Worm (Caenorhabditis elegans) whole organism, late embryonic: ENCODE results near the gene ZK262.20.

Source experiments
- C08G9.2 ChIP-seq: sonication (generic microtip); optimal IDR thresholded peaks from 2 replicates; lab custom pipeline; 2016; ENCODE audit warnings: mild to moderate bottlenecking, missing genetic modification characterization, moderate library complexity, missing compliant biosample characterization
- C38D4.7 ChIP-seq: fragments of 200-800 bp; sonication (Bioruptor generic); optimal IDR thresholded peaks from 2 replicates; lab custom pipeline; 2018; ENCODE audit warnings: mild to moderate bottlenecking, missing genetic modification characterization, moderate library complexity, missing compliant biosample characterization
- K02D7.2 ChIP-seq: sonication (generic microtip); optimal IDR thresholded peaks from 2 replicates; lab custom pipeline; 2017; ENCODE audit warnings: mild to moderate bottlenecking, missing genetic modification characterization, missing compliant biosample characterization
- ahr-1 ChIP-seq: sonication (generic microtip); optimal IDR thresholded peaks from 2 replicates; lab custom pipeline; 2016; ENCODE audit warnings: missing genetic modification characterization, missing compliant biosample characterization
- ama-1 ChIP-seq: fragments of 150-350 bp; optimal IDR thresholded peaks from 2 replicates; lab custom pipeline; 2014
- ceh-14 ChIP-seq: sonication (generic microtip); optimal IDR thresholded peaks from 2 replicates; lab custom pipeline; 2016; ENCODE audit warnings: missing genotype, missing genetic modification characterization, missing compliant biosample characterization
- ceh-24 ChIP-seq: sonication (generic microtip); optimal IDR thresholded peaks from 2 replicates; lab custom pipeline; 2016; ENCODE audit warnings: mild to moderate bottlenecking, missing genetic modification characterization, missing compliant biosample characterization
- ceh-34 ChIP-seq: sonication (generic microtip); optimal IDR thresholded peaks from 2 replicates; lab custom pipeline; 2016; ENCODE audit warnings: mild to moderate bottlenecking, missing genetic modification characterization, missing compliant biosample characterization
- ceh-45 ChIP-seq: fragments of 200-800 bp; sonication (Bioruptor generic); IDR thresholded peaks from 2 replicates; pipeline ENCODE4 v1.3.6; 2022; ENCODE audit warnings: missing genetic modification reagents, missing genetic modification characterization, missing compliant biosample characterization
- ceh-48 ChIP-seq: sonication (generic microtip); optimal IDR thresholded peaks from 2 replicates; lab custom pipeline; 2016; ENCODE audit warnings: missing genetic modification characterization, inconsistent platforms, missing compliant biosample characterization
- ceh-6 ChIP-seq: fragments of 200-800 bp; sonication (Bioruptor generic); optimal IDR thresholded peaks from 2 replicates; lab custom pipeline; 2018; ENCODE audit warnings: mild to moderate bottlenecking, missing genetic modification characterization, missing compliant biosample characterization
- dmd-4 ChIP-seq: sonication (generic microtip); optimal IDR thresholded peaks from 2 replicates; lab custom pipeline; 2016; ENCODE audit warnings: borderline replicate concordance, missing genetic modification characterization, missing compliant biosample characterization
- elt-2 ChIP-seq: sonication (generic microtip); optimal IDR thresholded peaks from 2 replicates; lab custom pipeline; 2016; ENCODE audit warnings: missing genetic modification reagents, missing genetic modification characterization, missing compliant biosample characterization
- ets-4 ChIP-seq: sonication (generic microtip); optimal IDR thresholded peaks from 2 replicates; lab custom pipeline; 2016; ENCODE audit warnings: missing genetic modification characterization, missing compliant biosample characterization
- fax-1 ChIP-seq: sonication (generic microtip); optimal IDR thresholded peaks from 2 replicates; lab custom pipeline; 2016; ENCODE audit warnings: missing genotype, missing genetic modification characterization, missing compliant biosample characterization
- fkh-10 ChIP-seq: fragments of 150-350 bp; optimal IDR thresholded peaks from 2 replicates; lab custom pipeline; 2014; ENCODE audit warnings: missing biosample characterization, missing genetic modification reagents, missing genetic modification characterization
- fkh-6 ChIP-seq: sonication (generic microtip); optimal IDR thresholded peaks from 2 replicates; lab custom pipeline; 2016; ENCODE audit warnings: missing genetic modification characterization, missing compliant biosample characterization
- gmeb-2 ChIP-seq: sonication (generic microtip); optimal IDR thresholded peaks from 2 replicates; lab custom pipeline; 2016; ENCODE audit warnings: missing genetic modification characterization, inconsistent platforms, missing compliant biosample characterization
- hlh-15 ChIP-seq: sonication (generic microtip); optimal IDR thresholded peaks from 2 replicates; lab custom pipeline; 2016; ENCODE audit warnings: missing genetic modification characterization, missing compliant biosample characterization
- lim-6 ChIP-seq: sonication (generic microtip); optimal IDR thresholded peaks from 2 replicates; lab custom pipeline; 2016; ENCODE audit warnings: missing genetic modification characterization, missing compliant biosample characterization
- lin-11 ChIP-seq: fragments of 200-800 bp; sonication (Bioruptor generic); optimal IDR thresholded peaks from 2 replicates; lab custom pipeline; 2018; ENCODE audit warnings: mild to moderate bottlenecking, missing genetic modification characterization, missing compliant biosample characterization
- madf-2 ChIP-seq: sonication (generic microtip); optimal IDR thresholded peaks from 2 replicates; lab custom pipeline; 2017; ENCODE audit warnings: missing genetic modification characterization, missing compliant biosample characterization
- nfya-1 ChIP-seq: sonication (generic microtip); optimal IDR thresholded peaks from 2 replicates; lab custom pipeline; 2017; ENCODE audit warnings: missing genetic modification characterization, mild to moderate bottlenecking, missing compliant biosample characterization, antibody characterized with exemption, moderate library complexity
- nhr-232 ChIP-seq: sonication (generic microtip); optimal IDR thresholded peaks from 2 replicates; lab custom pipeline; 2016; ENCODE audit warnings: missing genetic modification characterization, missing compliant biosample characterization
- npax-4 ChIP-seq: sonication (generic microtip); optimal IDR thresholded peaks from 2 replicates; lab custom pipeline; 2016; ENCODE audit warnings: missing genetic modification characterization, missing compliant biosample characterization
- odd-2 ChIP-seq: sonication (generic microtip); optimal IDR thresholded peaks from 2 replicates; lab custom pipeline; 2017; ENCODE audit warnings: antibody characterized with exemption, mild to moderate bottlenecking, missing genetic modification characterization, missing compliant biosample characterization
- pag-3 ChIP-seq: sonication (generic microtip); optimal IDR thresholded peaks from 2 replicates; lab custom pipeline; 2016; ENCODE audit warnings: missing compliant biosample characterization, missing genetic modification characterization, borderline replicate concordance
- pat-9 ChIP-seq: fragments of 200-800 bp; sonication (Bioruptor generic); optimal IDR thresholded peaks from 2 replicates; lab custom pipeline; 2018; ENCODE audit warnings: mild to moderate bottlenecking, missing genetic modification characterization, moderate library complexity, missing compliant biosample characterization
- pha-2 ChIP-seq: sonication (generic microtip); optimal IDR thresholded peaks from 2 replicates; lab custom pipeline; 2017; ENCODE audit warnings: mild to moderate bottlenecking, missing genetic modification characterization, missing compliant biosample characterization
- pha-4 ChIP-seq: fragments of 150-350 bp; optimal IDR thresholded peaks from 2 replicates; lab custom pipeline; 2018; ENCODE audit warnings: missing biosample characterization, missing genetic modification reagents, missing genetic modification characterization
- pqm-1 ChIP-seq: sonication (generic microtip); optimal IDR thresholded peaks from 2 replicates; lab custom pipeline; 2016; ENCODE audit warnings: missing genetic modification characterization, missing compliant biosample characterization
- sdc-2 ChIP-seq: sonication (generic microtip); optimal IDR thresholded peaks from 2 replicates; lab custom pipeline; 2016; ENCODE audit warnings: missing genotype, missing genetic modification characterization, missing compliant biosample characterization
- sox-2 ChIP-seq: fragments of 200-800 bp; sonication (Bioruptor generic); IDR thresholded peaks from 2 replicates; pipeline ENCODE4 v1.3.6; 2022; ENCODE audit warnings: missing genetic modification reagents, missing genetic modification characterization, missing compliant biosample characterization
- sox-4 ChIP-seq: sonication (generic microtip); optimal IDR thresholded peaks from 2 replicates; lab custom pipeline; 2017; ENCODE audit warnings: mild to moderate bottlenecking, missing genetic modification characterization, inconsistent platforms, missing compliant biosample characterization
- tbx-2 ChIP-seq: sonication (generic microtip); optimal IDR thresholded peaks from 2 replicates; lab custom pipeline; 2016; ENCODE audit warnings: missing genetic modification characterization, missing compliant biosample characterization
- tbx-7 ChIP-seq: sonication (generic microtip); optimal IDR thresholded peaks from 2 replicates; lab custom pipeline; 2016; ENCODE audit warnings: missing genotype, missing genetic modification characterization, missing compliant biosample characterization
- ttx-3 ChIP-seq: sonication (generic microtip); optimal IDR thresholded peaks from 2 replicates; lab custom pipeline; 2016; ENCODE audit warnings: missing genetic modification reagents, missing genetic modification characterization, missing compliant biosample characterization
- unc-42 ChIP-seq: sonication (generic microtip); optimal IDR thresholded peaks from 2 replicates; lab custom pipeline; 2016; ENCODE audit warnings: missing genotype, missing genetic modification characterization, missing compliant biosample characterization
- unc-55 ChIP-seq: sonication (generic microtip); optimal IDR thresholded peaks from 2 replicates; lab custom pipeline; 2017; ENCODE audit warnings: missing biosample characterization, missing genetic modification reagents, missing genetic modification characterization
- unc-86 ChIP-seq: sonication (generic microtip); optimal IDR thresholded peaks from 2 replicates; lab custom pipeline; 2016; ENCODE audit warnings: missing genetic modification characterization, missing compliant biosample characterization

Gene ZK262.20

ce11 chrV:18424471-18424870 is 10.4 kb downstream of the ZK262.20 start, which contains the start of gene ZK262.4:
Gene ZK262.4, minus strand, starts transcription at chrV:18424571.
- TF ChIP-seq sox-4 (tag; lab: Kevin White, UChicago) (no peak), unc-55 (GFP tag; lab: Kevin White, UChicago) (no peak), hlh-15 (tag; lab: Kevin White, UChicago) (no peak), sdc-2 (tag; lab: Kevin White, UChicago) (no peak), dmd-4 (tag; lab: Kevin White, UChicago) (no peak), fkh-6 (tag; lab: Kevin White, UChicago) (no peak), ama-1 (no peak), C38D4.7 (no peak), lin-11 (no peak), ceh-14 (tag; lab: Kevin White, UChicago) (no peak), ets-4 (tag; lab: Kevin White, UChicago) (no peak), ceh-48 (tag; lab: Kevin White, UChicago) (no peak), pat-9 (tag; lab: Kevin White, UChicago) (no peak), ceh-6 (GFP tag; lab: Kevin White, UChicago) (no peak)

- no peak for TF ChIP-seq unc-42
- no peak for TF ChIP-seq sox-2 (GFP tag; lab: Robert Waterston, UW)
- no peak for TF ChIP-seq ceh-34 (tag; lab: Kevin White, UChicago)
- no peak for TF ChIP-seq fkh-10 (GFP tag; lab: Kevin White, UChicago)
- TF ChIP-seq madf-2 (tag; lab: Kevin White, UChicago), result no peak
- TF ChIP-seq fax-1 (tag; lab: Kevin White, UChicago), result no peak
- no peak for TF ChIP-seq sdc-2 (tag; lab: Kevin White, UChicago)
- TF ChIP-seq tbx-2, result no peak
- no peak for TF ChIP-seq npax-4 (tag; lab: Kevin White, UChicago)
- TF ChIP-seq dmd-4 (tag; lab: Kevin White, UChicago), result no peak
- TF ChIP-seq lim-6 (tag; lab: Kevin White, UChicago), result no peak
- no peak for TF ChIP-seq unc-86 (tag; lab: Kevin White, UChicago)
- no peak for TF ChIP-seq ttx-3 (tag; lab: Kevin White, UChicago)
- TF ChIP-seq ceh-45 (GFP tag; lab: Robert Waterston, UW), result no peak
- TF ChIP-seq gmeb-2 (tag; lab: Kevin White, UChicago), result no peak
- no peak for TF ChIP-seq ceh-48 (tag; lab: Kevin White, UChicago)
- no peak for TF ChIP-seq pqm-1
- no peak for TF ChIP-seq ahr-1 (tag; lab: Kevin White, UChicago)
Observed at ce11 chrV:18420797-18421196, 14.1 kb downstream of the ZK262.20 start, which contains the start of gene srj-26. Gene srj-26, plus strand, starts transcription at chrV:18421097.

ce11 chrV:18414051-18414450 is 20.8 kb downstream of the ZK262.20 start, which contains the start of gene txt-8:
Gene txt-8, plus strand, starts transcription at chrV:18414351.
- TF ChIP-seq pat-9 (tag; lab: Kevin White, UChicago) (no peak), nfya-1 (tag; lab: Kevin White, UChicago) (no peak), pha-4 (no peak), odd-2 (tag; lab: Kevin White, UChicago) (no peak), unc-86 (tag; lab: Kevin White, UChicago) (no peak), nhr-232 (tag; lab: Kevin White, UChicago) (no peak), pha-2 (tag; lab: Kevin White, UChicago) (no peak), K02D7.2 (no peak), ceh-24 (tag; lab: Kevin White, UChicago) (no peak), pag-3 (no peak), elt-2 (tag; lab: Kevin White, UChicago) (no peak), C08G9.2 (tag; lab: Kevin White, UChicago) (no peak), tbx-7 (tag; lab: Kevin White, UChicago) (no peak), dmd-4 (tag; lab: Kevin White, UChicago) (no peak), sdc-2 (tag; lab: Kevin White, UChicago) (no peak), fkh-10 (GFP tag; lab: Kevin White, UChicago) (no peak)
